Worm (Caenorhabditis elegans) whole organism, mixed stage, embryonic: ENCODE measurements around the gene scl-11.

Experiments
- bed-3 ChIP-seq: fragments of 200-800 bp; sonication (Bioruptor generic); optimal IDR thresholded peaks from 3 replicates; lab custom pipeline; 2018; ENCODE audit warnings: mild to moderate bottlenecking, missing genetic modification characterization, moderate library complexity, missing compliant biosample characterization
- blmp-1 ChIP-seq: fragments of 150-350 bp; optimal IDR thresholded peaks from 2 replicates; lab custom pipeline; 2014; ENCODE audit warnings: missing biosample characterization, missing genetic modification characterization
- ceh-39 ChIP-seq: fragments of 150-350 bp; optimal IDR thresholded peaks from 2 replicates; lab custom pipeline; 2014; ENCODE audit warnings: missing biosample characterization, missing genetic modification characterization
- ceh-43 ChIP-seq: fragments of 200-800 bp; sonication (Bioruptor generic); optimal IDR thresholded peaks from 2 replicates; lab custom pipeline; 2018; ENCODE audit warnings: mild to moderate bottlenecking, missing genetic modification characterization, moderate library complexity, missing compliant biosample characterization
- ces-1 ChIP-seq: fragments of 150-350 bp; optimal IDR thresholded peaks from 2 replicates; lab custom pipeline; 2014; ENCODE audit warnings: missing biosample characterization, missing genetic modification reagents, missing genetic modification characterization
- cnd-1 ChIP-seq: fragments of 200-800 bp; sonication (Bioruptor generic); optimal IDR thresholded peaks from 2 replicates; lab custom pipeline; 2018; ENCODE audit warnings: mild to moderate bottlenecking, missing genetic modification characterization, missing compliant biosample characterization
- drap-1 ChIP-seq: fragments of 200-800 bp; sonication (Bioruptor generic); optimal IDR thresholded peaks from 3 replicates; lab custom pipeline; 2018; ENCODE audit warnings: mild to moderate bottlenecking, missing genetic modification characterization, missing compliant biosample characterization
- elt-1 ChIP-seq: sonication (generic microtip); optimal IDR thresholded peaks from 2 replicates; lab custom pipeline; 2017; ENCODE audit warnings: missing genetic modification characterization, mild to moderate bottlenecking, missing compliant biosample characterization, antibody characterized with exemption, moderate library complexity, borderline replicate concordance; ENCODE audit not compliant: insufficient read depth
- flh-1 ChIP-seq: fragments of 200-800 bp; sonication (Bioruptor generic); optimal IDR thresholded peaks from 2 replicates; lab custom pipeline; 2018; ENCODE audit warnings: mild to moderate bottlenecking, missing genetic modification characterization, moderate library complexity, missing compliant biosample characterization
- ham-2 ChIP-seq: fragments of 200-800 bp; sonication (Bioruptor generic); optimal IDR thresholded peaks from 2 replicates; lab custom pipeline; 2018; ENCODE audit warnings: mild to moderate bottlenecking, missing genetic modification characterization, missing compliant biosample characterization
- hlh-1 ChIP-seq: fragments of 150-350 bp; optimal IDR thresholded peaks from 2 replicates; lab custom pipeline; 2014; ENCODE audit warnings: missing biosample characterization, missing genetic modification reagents, missing genetic modification characterization
- lin-13 ChIP-seq: fragments of 150-350 bp; optimal IDR thresholded peaks from 2 replicates; lab custom pipeline; 2014; ENCODE audit warnings: missing biosample characterization, missing genetic modification characterization
- lin-32 ChIP-seq: fragments of 200-800 bp; sonication (Bioruptor generic); optimal IDR thresholded peaks from 2 replicates; lab custom pipeline; 2018; ENCODE audit warnings: mild to moderate bottlenecking, missing genetic modification characterization, missing compliant biosample characterization
- mab-5 ChIP-seq: fragments of 150-350 bp; optimal IDR thresholded peaks from 2 replicates; lab custom pipeline; 2014; ENCODE audit warnings: missing biosample characterization, missing genetic modification characterization
- mep-1 ChIP-seq: fragments of 150-350 bp; optimal IDR thresholded peaks from 2 replicates; lab custom pipeline; 2017; ENCODE audit warnings: missing biosample characterization, missing genetic modification reagents, missing genetic modification characterization, inconsistent platforms
- mls-2 ChIP-seq: sonication (generic microtip); optimal IDR thresholded peaks from 2 replicates; lab custom pipeline; 2016; ENCODE audit warnings: mild to moderate bottlenecking, missing genetic modification characterization, moderate library complexity, missing compliant biosample characterization
- nhr-12 ChIP-seq: fragments of 150-350 bp; optimal IDR thresholded peaks from 2 replicates; lab custom pipeline; 2014; ENCODE audit warnings: missing biosample characterization, missing genetic modification characterization
- nhr-2 ChIP-seq: fragments of 150-350 bp; optimal IDR thresholded peaks from 2 replicates; lab custom pipeline; 2014; ENCODE audit warnings: missing biosample characterization, missing genetic modification characterization
- nhr-28 ChIP-seq: fragments of 150-350 bp; optimal IDR thresholded peaks from 2 replicates; lab custom pipeline; 2014; ENCODE audit warnings: missing biosample characterization, missing genetic modification characterization
- nhr-76 ChIP-seq: sonication (generic microtip); optimal IDR thresholded peaks from 2 replicates; lab custom pipeline; 2017; ENCODE audit warnings: missing biosample characterization, missing genetic modification characterization
- pha-4 ChIP-seq: fragments of 150-350 bp; optimal IDR thresholded peaks from 2 replicates; lab custom pipeline; 2018; ENCODE audit warnings: missing biosample characterization, missing genetic modification reagents, missing genetic modification characterization
- sem-2 ChIP-seq: fragments of 200-800 bp; sonication (Bioruptor generic); optimal IDR thresholded peaks from 2 replicates; lab custom pipeline; 2018; ENCODE audit warnings: mild to moderate bottlenecking, missing genetic modification characterization, missing compliant biosample characterization
- snpc-4 ChIP-seq: fragments of 150-350 bp; optimal IDR thresholded peaks from 2 replicates; lab custom pipeline; 2014; ENCODE audit warnings: missing biosample characterization, missing genetic modification characterization
- sptf-1 ChIP-seq: sonication (generic microtip); optimal IDR thresholded peaks from 2 replicates; lab custom pipeline; 2017; ENCODE audit warnings: mild to moderate bottlenecking, missing genetic modification characterization, moderate library complexity, missing compliant biosample characterization
- tbx-8 ChIP-seq: fragments of 200-800 bp; sonication (Bioruptor generic); optimal IDR thresholded peaks from 2 replicates; lab custom pipeline; 2018; ENCODE audit warnings: mild to moderate bottlenecking, missing genetic modification characterization, moderate library complexity, missing compliant biosample characterization
- unc-120 ChIP-seq: sonication (generic microtip); optimal IDR thresholded peaks from 2 replicates; lab custom pipeline; 2017; ENCODE audit warnings: missing genetic modification characterization, missing compliant biosample characterization; ENCODE audit not compliant: poor library complexity, severe bottlenecking
- unc-39 ChIP-seq: fragments of 150-350 bp; optimal IDR thresholded peaks from 2 replicates; lab custom pipeline; 2014; ENCODE audit warnings: missing biosample characterization, missing genetic modification characterization
- unc-62 ChIP-seq: fragments of 150-350 bp; optimal IDR thresholded peaks from 2 replicates; lab custom pipeline; 2014; ENCODE audit warnings: missing biosample characterization, missing genetic modification reagents, missing genetic modification characterization
- zip-8 ChIP-seq: fragments of 150-350 bp; optimal IDR thresholded peaks from 2 replicates; lab custom pipeline; 2014; ENCODE audit warnings: missing biosample characterization, missing genetic modification characterization

scl-11 gene

ce11 chrIV:13029674-13030466 is 21.3 kb upstream of the scl-11 start (continued):
- TF ChIP-seq mab-5 (tag; lab: Kevin White, UChicago), result no peak
- TF ChIP-seq nhr-12 (tag; lab: Kevin White, UChicago), result peak; percentile 43
- TF ChIP-seq ceh-43 (GFP tag; lab: Kevin White, UChicago), result no peak
- no peak for TF ChIP-seq pha-4 (tag; lab: Kevin White, UChicago)
- TF ChIP-seq elt-1, result no peak
- TF ChIP-seq ham-2 (GFP tag; lab: Kevin White, UChicago), result peak; percentile 60

DNA sequence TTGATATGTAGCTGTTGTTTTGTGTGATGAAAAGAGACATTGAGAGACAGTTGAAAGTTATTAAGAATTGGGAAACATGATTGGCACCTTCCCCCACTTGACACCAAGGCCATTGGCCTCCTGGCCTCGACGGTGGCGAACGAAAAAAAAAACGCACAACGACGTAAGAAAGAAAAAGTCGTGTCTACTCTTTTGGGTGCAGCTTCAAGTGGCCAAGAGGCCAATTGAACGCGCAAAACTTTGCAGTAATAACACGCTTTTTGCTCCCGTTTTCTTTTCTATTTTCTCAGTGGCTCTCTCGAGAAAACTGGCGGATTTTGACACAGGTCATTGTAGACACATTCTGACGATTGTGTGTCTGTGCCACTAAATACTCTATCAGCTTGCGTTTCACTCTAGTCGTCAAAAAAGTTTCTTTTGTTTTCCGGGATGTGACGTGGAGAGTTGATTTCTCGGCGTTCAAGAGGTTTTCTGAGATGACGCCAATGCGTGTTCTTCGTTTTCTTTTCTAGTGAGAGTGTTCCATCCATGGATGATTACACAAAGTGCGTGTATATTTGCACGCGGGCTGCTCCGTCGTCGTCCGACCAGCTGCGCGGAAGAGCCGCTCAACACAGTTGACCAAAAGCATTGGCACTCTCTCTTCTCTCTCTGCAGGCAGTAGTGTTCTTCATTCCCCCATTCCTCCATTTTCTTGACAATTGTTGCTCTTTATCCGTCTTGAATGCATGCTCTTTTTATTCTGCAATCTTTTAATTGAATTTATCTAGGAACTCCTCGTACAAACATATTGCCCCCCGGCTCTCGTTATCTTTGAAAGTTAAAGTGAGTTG is 20.5 kb upstream of the scl-11 start:
- TF ChIP-seq cnd-1 (tag; lab: Kevin White, UChicago), result peak; percentile 56
- TF ChIP-seq snpc-4 (tag; lab: Kevin White, UChicago), result no peak
- peak; percentile 4 for TF ChIP-seq sem-2 (GFP tag; lab: Kevin White, UChicago)
- TF ChIP-seq nhr-28 (tag; lab: Kevin White, UChicago), result no peak
- no peak for TF ChIP-seq flh-1 (GFP tag; lab: Kevin White, UChicago)
- TF ChIP-seq hlh-1 (tag; lab: Kevin White, UChicago), result peak; percentile 64
- TF ChIP-seq unc-39, result no peak
- no peak for TF ChIP-seq blmp-1 (tag; lab: Kevin White, UChicago)
- no peak for TF ChIP-seq sptf-1 (tag; lab: Kevin White, UChicago)
- no peak for TF ChIP-seq nhr-76 (tag; lab: Kevin White, UChicago)
- no peak for TF ChIP-seq drap-1 (GFP tag; lab: Kevin White, UChicago)
- TF ChIP-seq mep-1 (tag; lab: Kevin White, UChicago), result no peak
- TF ChIP-seq elt-1, result no peak
- no peak for TF ChIP-seq nhr-2
- no peak for TF ChIP-seq zip-8 (tag; lab: Kevin White, UChicago)
- no peak for TF ChIP-seq mab-5 (tag; lab: Kevin White, UChicago)
- no peak for TF ChIP-seq bed-3 (GFP tag; lab: Kevin White, UChicago)

DNA sequence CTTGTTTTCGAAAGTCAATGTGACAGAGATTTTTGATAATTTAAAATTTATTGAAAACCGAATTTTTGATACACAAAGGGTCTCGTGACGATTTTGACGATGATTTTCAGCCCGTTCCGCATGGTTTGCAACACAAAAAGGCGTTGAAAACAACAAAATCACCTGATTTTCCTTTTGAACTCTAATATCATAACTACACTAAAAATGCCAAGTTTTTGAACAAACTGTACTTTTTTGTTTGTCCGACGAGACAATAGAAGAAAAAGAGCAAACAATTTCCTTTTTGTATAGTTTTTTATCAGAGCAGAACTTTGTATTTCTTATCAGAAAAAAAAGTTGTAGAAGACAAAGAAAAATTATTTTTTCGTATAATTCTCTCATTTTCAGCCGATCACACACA is 19.0 kb upstream of the scl-11 start:
- TF ChIP-seq sptf-1 (tag; lab: Kevin White, UChicago), result no peak

DNA sequence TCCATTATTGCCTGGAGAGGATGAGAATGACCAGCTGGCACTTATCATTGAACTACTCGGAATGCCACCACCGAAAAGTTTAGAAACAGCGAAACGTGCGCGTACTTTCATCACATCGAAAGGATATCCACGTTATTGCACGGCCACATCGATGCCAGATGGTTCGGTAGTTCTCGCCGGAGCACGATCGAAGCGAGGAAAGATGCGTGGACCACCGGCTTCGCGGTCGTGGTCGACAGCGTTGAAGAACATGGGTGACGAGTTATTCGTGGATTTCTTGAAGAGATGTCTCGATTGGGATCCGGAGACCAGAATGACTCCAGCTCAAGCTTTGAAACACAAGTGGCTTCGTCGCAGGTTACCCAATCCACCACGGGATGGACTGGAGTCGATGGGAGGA is 17.7 kb upstream of the scl-11 start:
- peak; percentile 12 for TF ChIP-seq lin-32
- TF ChIP-seq unc-62 (GFP tag; lab: Kevin White, UChicago), result no peak

DNA sequence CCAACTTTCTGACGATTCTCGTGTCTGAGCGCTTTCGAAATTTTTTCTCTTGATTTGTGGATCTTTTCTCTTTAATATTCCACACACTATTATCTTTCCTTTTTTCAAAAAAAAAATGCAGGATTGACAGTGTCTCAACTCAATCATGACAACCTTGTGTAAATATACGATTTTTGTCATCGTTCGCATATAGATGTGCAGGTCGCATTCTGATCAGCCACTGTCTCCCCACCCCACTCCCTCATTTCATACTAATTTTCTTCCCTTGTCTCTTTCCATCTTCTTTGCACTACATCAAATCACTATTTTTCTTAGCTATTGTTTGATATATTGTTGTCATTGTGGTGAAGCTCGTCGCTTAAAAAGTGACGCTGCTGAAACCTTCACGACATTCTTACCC is 15.9 kb upstream of the scl-11 start:
- TF ChIP-seq mep-1 (tag; lab: Kevin White, UChicago), result no peak
- no peak for TF ChIP-seq sem-2 (GFP tag; lab: Kevin White, UChicago)
- TF ChIP-seq mls-2, result no peak
- no peak for TF ChIP-seq ceh-39 (tag; lab: Kevin White, UChicago)
- no peak for TF ChIP-seq unc-39
- TF ChIP-seq mab-5 (tag; lab: Kevin White, UChicago), result no peak
- no peak for TF ChIP-seq ham-2 (GFP tag; lab: Kevin White, UChicago)
- no peak for TF ChIP-seq nhr-28 (tag; lab: Kevin White, UChicago)
- TF ChIP-seq bed-3 (GFP tag; lab: Kevin White, UChicago), result no peak
- TF ChIP-seq lin-13 (tag; lab: Kevin White, UChicago), result no peak
- no peak for TF ChIP-seq ces-1
- TF ChIP-seq tbx-8 (GFP tag; lab: Kevin White, UChicago), result no peak
- no peak for TF ChIP-seq ceh-43 (GFP tag; lab: Kevin White, UChicago)
- no peak for TF ChIP-seq unc-120 (tag; lab: Kevin White, UChicago)
- TF ChIP-seq sptf-1 (tag; lab: Kevin White, UChicago), result no peak
- no peak for TF ChIP-seq pha-4 (tag; lab: Kevin White, UChicago)
- TF ChIP-seq nhr-76 (tag; lab: Kevin White, UChicago), result no peak
